Fruit fly (Drosophila melanogaster) whole organism, prepupa: ENCODE results near the gene Dci.

Experiments used
- Blimp-1 ChIP-seq: fragments of 200-800 bp; sonication (Bioruptor generic); optimal IDR thresholded peaks from 3 replicates; lab custom pipeline; 2017; ENCODE audit warnings: missing biosample characterization, missing genetic modification characterization, mild to moderate bottlenecking, moderate library complexity, missing genetic modification reagents
- CG10631 ChIP-seq: fragments of 200-800 bp; sonication (Bioruptor generic); optimal IDR thresholded peaks from 2 replicates; lab custom pipeline; 2016; ENCODE audit warnings: missing biosample characterization, missing genetic modification characterization
- CG11294 ChIP-seq: fragments of 200-800 bp; sonication (Bioruptor generic); IDR thresholded peaks from 2 replicates; pipeline ENCODE4 v1.3.6; 2022; ENCODE audit warnings: missing biosample characterization, missing genetic modification characterization
- CG4318 ChIP-seq: fragments of 200-800 bp; sonication (Bioruptor generic); optimal IDR thresholded peaks from 3 replicates; lab custom pipeline; 2017; ENCODE audit warnings: missing biosample characterization, mild to moderate bottlenecking, missing genetic modification characterization
- dac ChIP-seq: fragments of 200-800 bp; sonication (Bioruptor generic); optimal IDR thresholded peaks from 2 replicates; lab custom pipeline; 2017; ENCODE audit warnings: missing biosample characterization, mild to moderate bottlenecking, missing genetic modification characterization
- topi ChIP-seq: fragments of 200-800 bp; sonication (Bioruptor generic); optimal IDR thresholded peaks from 3 replicates; lab custom pipeline; 2016; ENCODE audit warnings: missing biosample characterization, missing genetic modification characterization

DNA sequence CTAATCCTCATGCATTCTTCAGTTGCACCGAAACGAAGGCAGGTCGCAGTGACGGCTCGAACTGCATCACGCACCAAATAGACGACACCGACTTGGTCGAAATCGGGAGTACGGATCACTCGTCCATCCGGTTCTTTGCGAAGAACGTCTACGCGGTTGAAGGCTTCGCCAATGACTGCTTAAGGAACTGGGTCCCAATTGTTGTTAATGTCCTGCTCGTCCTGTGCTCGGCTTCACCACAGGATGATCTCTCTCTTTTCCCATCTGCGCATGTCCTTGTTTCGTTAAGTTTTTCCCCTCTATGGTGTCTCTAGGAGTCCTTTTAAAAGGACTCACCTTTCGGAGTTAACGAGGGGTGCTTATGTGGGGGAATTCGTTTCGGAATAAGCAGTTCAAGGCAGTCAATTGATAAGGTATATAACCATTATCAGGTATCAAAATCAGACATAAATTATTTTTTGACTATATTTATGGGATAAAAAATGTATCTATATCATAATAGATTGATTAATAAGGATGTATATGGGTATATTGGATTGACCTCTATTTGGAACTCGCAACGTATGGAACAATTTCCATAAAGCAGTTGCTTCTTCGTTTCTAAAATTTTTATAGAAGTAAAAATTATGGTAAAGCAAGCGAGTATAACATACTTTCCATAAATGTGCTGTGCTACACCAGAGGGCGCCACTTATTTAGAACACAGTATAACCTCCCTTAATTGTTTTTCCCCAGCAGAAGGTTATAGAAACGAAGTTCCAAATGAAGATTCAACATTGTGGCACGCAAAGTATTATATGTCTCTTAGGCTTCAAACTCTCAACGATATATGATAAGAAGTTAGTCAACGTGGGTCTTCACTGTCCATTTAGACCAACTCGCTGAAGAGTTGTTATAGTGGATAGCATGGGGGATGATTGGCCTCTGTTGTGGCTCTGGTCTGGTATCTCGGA lies 6.2 kb downstream of the Dci start, which contains the start of gene dpr20:
- peak; percentile 75 for TF ChIP-seq topi (GFP tag; lab: Kevin White, UChicago)
- no peak for TF ChIP-seq Blimp-1 (GFP tag; lab: Kevin White, UChicago)
- peak; percentile 93 for TF ChIP-seq CG11294 (GFP tag; lab: Robert Waterston, UW)
- TF ChIP-seq CG10631 (GFP tag; lab: Kevin White, UChicago): peak; percentile 65
- peak; percentile 61 for TF ChIP-seq CG4318
- TF ChIP-seq dac (GFP tag; lab: Kevin White, UChicago): peak; percentile 69
